Fruit fly (Drosophila melanogaster) whole organism, wandering third instar larva: ENCODE results near the gene Targ1.

Experiments used
- Abd-B ChIP-seq: fragments of >200 bp; optimal IDR thresholded peaks from 2 replicates; lab custom pipeline; 2017; ENCODE audit warnings: missing biosample characterization, missing genetic modification characterization
- CrebA ChIP-seq: fragments of 200-800 bp; sonication (Bioruptor generic); optimal IDR thresholded peaks from 2 replicates; lab custom pipeline; 2016; ENCODE audit warnings: missing biosample characterization, mild to moderate bottlenecking, missing genetic modification characterization, borderline replicate concordance
- Hr78 ChIP-seq: fragments of >200 bp; optimal IDR thresholded peaks from 2 replicates; lab custom pipeline; 2017; ENCODE audit warnings: missing biosample characterization, missing genetic modification characterization
- Myc ChIP-seq: fragments of >200 bp; optimal IDR thresholded peaks from 2 replicates; lab custom pipeline; 2017
- OdsH ChIP-seq: fragments of 200-800 bp; sonication (Bioruptor generic); optimal IDR thresholded peaks from 2 replicates; lab custom pipeline; 2016; ENCODE audit warnings: missing biosample characterization, mild to moderate bottlenecking, missing genetic modification characterization
- ey ChIP-seq: fragments of 200-800 bp; sonication (Bioruptor generic); optimal IDR thresholded peaks from 2 replicates; lab custom pipeline; 2016; ENCODE audit warnings: missing biosample characterization, missing genetic modification characterization
- fru ChIP-seq: fragments of 200-800 bp; sonication (Bioruptor generic); optimal IDR thresholded peaks from 3 replicates; lab custom pipeline; 2016; ENCODE audit warnings: missing biosample characterization, mild to moderate bottlenecking, missing genetic modification characterization
- tai ChIP-seq: sonication (Bioruptor generic); optimal IDR thresholded peaks from 2 replicates; lab custom pipeline; 2016; ENCODE audit warnings: missing biosample characterization, missing genetic modification characterization
- woc ChIP-seq: sonication (Bioruptor generic); optimal IDR thresholded peaks from 2 replicates; lab custom pipeline; 2016; ENCODE audit warnings: missing biosample characterization, mild to moderate bottlenecking, missing genetic modification characterization

- TF ChIP-seq Myc (lab: Kevin White, UChicago) (no peak), fru (GFP tag; lab: Kevin White, UChicago) (no peak), Hr78 (GFP tag; lab: Kevin White, UChicago) (no peak), Abd-B (GFP tag; lab: Kevin White, UChicago) (no peak), CrebA (GFP tag; lab: Kevin White, UChicago) (no peak), tai (GFP tag; lab: Kevin White, UChicago) (no peak), woc (GFP tag; lab: Kevin White, UChicago) (no peak), OdsH (no peak), ey (GFP tag; lab: Kevin White, UChicago) (no peak)
Measured at dm6 chr3L:21193170-21193569, 9.5 kb downstream of the Targ1 start, which contains the start of gene CG42337.
